Worm (Caenorhabditis elegans): Measurements from ENCODE around the gene C06G4.6.
A peak's percentile ranks its signal among the peaks of the same experiment; 100 is the strongest.

Gene C06G4.6

DNA sequence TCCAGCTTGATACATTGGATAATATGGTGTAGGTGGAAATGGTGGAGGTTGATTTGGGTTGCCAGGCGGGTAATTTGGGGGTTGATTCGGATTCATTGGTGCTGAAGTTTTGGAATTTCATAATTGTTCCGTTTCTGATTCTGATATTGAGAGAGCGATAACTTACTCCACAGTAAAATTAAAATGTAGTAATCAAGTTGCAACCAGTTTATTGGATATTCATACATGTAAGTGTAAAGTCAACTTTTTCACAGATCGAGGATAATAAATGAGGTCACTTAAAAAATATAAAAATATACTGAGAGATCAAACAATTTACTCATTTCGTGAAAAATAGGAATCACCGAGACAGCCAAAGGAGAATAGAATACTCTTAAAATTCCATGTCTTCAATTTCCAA, 23.8 kb downstream of the C06G4.6 start, which contains the start of gene mdt-30:
Gene mdt-30 (minus strand): TSS at position 101 of the 400 bp plus-strand sequence.
- TF ChIP-seq nhr-12 (tag; optimal IDR thresholded peaks at IDR 0.05), result no peak
- no peak for TF ChIP-seq nhr-21 (tag; optimal IDR thresholded peaks at IDR 0.05)
- TF ChIP-seq unc-55 (GFP tag; optimal IDR thresholded peaks at IDR 0.05), result no peak
- no peak for TF ChIP-seq dmd-4 (tag; optimal IDR thresholded peaks at IDR 0.05)
- no peak for TF ChIP-seq ztf-11 (tag; optimal IDR thresholded peaks at IDR 0.05)
- TF ChIP-seq nhr-6 (tag; optimal IDR thresholded peaks at IDR 0.05), result no peak

DNA sequence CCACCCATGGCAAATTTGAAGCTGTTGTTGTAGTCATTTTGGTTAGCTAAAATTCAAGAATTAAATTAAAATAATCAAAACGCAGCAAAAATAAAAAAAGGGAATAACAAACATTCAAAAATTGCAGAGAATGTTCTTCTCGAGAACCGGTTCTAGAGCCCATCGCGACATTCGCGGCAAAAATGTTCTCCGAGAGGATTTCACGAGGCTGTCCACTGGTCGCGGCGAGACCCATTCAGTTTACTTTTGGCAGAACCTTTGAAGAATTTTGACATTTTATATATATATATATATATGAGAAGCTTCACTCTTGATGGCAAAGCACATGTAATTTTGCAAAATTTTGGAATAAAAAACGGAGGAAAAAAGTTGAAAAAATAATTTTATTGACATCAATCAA, 25.3 kb downstream of the C06G4.6 start, which contains the start of gene F44B9.8:
Gene F44B9.8 (minus strand): TSS at position 163 of the 400 bp plus-strand sequence.
- TF ChIP-seq nhr-129 (tag; optimal IDR thresholded peaks at IDR 0.05), result no peak
- TF ChIP-seq aly-2 (tag; optimal IDR thresholded peaks at IDR 0.05), result no peak
- TF ChIP-seq sma-3 (GFP tag; optimal IDR thresholded peaks at IDR 0.05), result peak; percentile 57
- TF ChIP-seq unc-55 (GFP tag; optimal IDR thresholded peaks at IDR 0.05), result peak; percentile 72
- TF ChIP-seq sem-4 (tag; optimal IDR thresholded peaks at IDR 0.05), result peak; percentile 40
- peak; percentile 75 for TF ChIP-seq nhr-25 (tag; optimal IDR thresholded peaks at IDR 0.05)
- no peak for TF ChIP-seq mab-5 (tag; optimal IDR thresholded peaks at IDR 0.05)
- no peak for TF ChIP-seq ztf-1 (GFP tag; conservative IDR thresholded peaks at IDR 0.05)
- TF ChIP-seq ceh-82 (tag; optimal IDR thresholded peaks at IDR 0.05), result no peak
- no peak for TF ChIP-seq ztf-4 (tag; optimal IDR thresholded peaks at IDR 0.05)
- TF ChIP-seq nhr-11 (tag; optimal IDR thresholded peaks at IDR 0.05), result no peak
- peak; percentile 38 for TF ChIP-seq fos-1 (tag; optimal IDR thresholded peaks at IDR 0.05)
- peak; percentile 63 for TF ChIP-seq lin-13 (GFP tag; optimal IDR thresholded peaks at IDR 0.05)
- TF ChIP-seq F13H6.1 (tag; optimal IDR thresholded peaks at IDR 0.05), result peak; percentile 69
- peak; percentile 50 for TF ChIP-seq sma-9 (GFP tag; optimal IDR thresholded peaks at IDR 0.05)
- no peak for TF ChIP-seq sma-9 (tag; optimal IDR thresholded peaks at IDR 0.05)
- TF ChIP-seq lsy-2 (tag; optimal IDR thresholded peaks at IDR 0.05), result peak; percentile 15 to 83
- TF ChIP-seq C34F6.9 (tag; optimal IDR thresholded peaks at IDR 0.05), result peak; percentile 41
- TF ChIP-seq gmeb-1 (tag; optimal IDR thresholded peaks at IDR 0.05), result peak; percentile 71
- TF ChIP-seq R02D3.7 (tag; optimal IDR thresholded peaks at IDR 0.05), result no peak
- peak; percentile 23 for TF ChIP-seq blmp-1 (tag; optimal IDR thresholded peaks at IDR 0.05; ENCODE audit: insufficient read depth)
- TF ChIP-seq dmd-4 (tag; optimal IDR thresholded peaks at IDR 0.05), result no peak
- peak; percentile 81 for TF ChIP-seq crh-2 (tag; optimal IDR thresholded peaks at IDR 0.05)
- no peak for TF ChIP-seq unc-62 (GFP tag; optimal IDR thresholded peaks at IDR 0.05)

DNA sequence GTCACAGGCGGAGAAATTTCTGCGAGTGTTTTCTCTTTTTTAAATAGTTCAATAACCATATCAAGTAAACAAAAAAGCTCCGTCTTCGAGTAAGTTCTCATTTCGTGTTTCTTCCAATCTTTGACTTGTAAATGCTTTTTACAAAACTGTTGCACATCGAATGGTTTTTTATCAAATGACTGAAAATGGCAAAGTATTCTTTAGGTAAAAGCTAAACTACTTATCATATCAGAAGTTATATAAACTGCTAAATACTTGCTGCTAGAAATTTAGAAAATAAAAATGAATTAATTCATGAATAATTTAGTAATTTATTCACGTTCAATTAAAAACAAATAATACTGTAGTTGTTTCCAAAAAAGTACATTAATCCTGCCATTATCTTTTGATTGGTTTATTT, 26.8 kb downstream of the C06G4.6 start, which contains the start of gene F44B9.9:
Gene F44B9.9 (minus strand): TSS at position 101 of the 400 bp plus-strand sequence.
- TF ChIP-seq nhr-12 (tag; optimal IDR thresholded peaks at IDR 0.05) (no peak), Y55F3AM.14 (GFP tag; optimal IDR thresholded peaks at IDR 0.05) (no peak), ZK546.5 (tag; optimal IDR thresholded peaks at IDR 0.05) (no peak), peb-1 (tag; optimal IDR thresholded peaks at IDR 0.05) (no peak), F13H6.1 (tag; optimal IDR thresholded peaks at IDR 0.05) (no peak), gmeb-1 (tag; optimal IDR thresholded peaks at IDR 0.05) (no peak), alr-1 (tag; optimal IDR thresholded peaks at IDR 0.05) (no peak), aly-2 (tag; optimal IDR thresholded peaks at IDR 0.05) (no peak), nhr-23 (tag; optimal IDR thresholded peaks at IDR 0.05) (no peak), ceh-16 (tag; optimal IDR thresholded peaks at IDR 0.05) (no peak), elt-1 (tag; optimal IDR thresholded peaks at IDR 0.05) (no peak), lin-39 (tag; optimal IDR thresholded peaks at IDR 0.05) (no peak), ztf-11 (tag; optimal IDR thresholded peaks at IDR 0.05) (no peak), nhr-21 (tag; optimal IDR thresholded peaks at IDR 0.05) (no peak), sem-4 (tag; optimal IDR thresholded peaks at IDR 0.05) (no peak), dmd-4 (tag; optimal IDR thresholded peaks at IDR 0.05) (no peak), skn-1 (tag; optimal IDR thresholded peaks at IDR 0.05) (no peak), blmp-1 (tag; optimal IDR thresholded peaks at IDR 0.05; ENCODE audit: insufficient read depth) (no peak), mdl-1 (tag; optimal IDR thresholded peaks at IDR 0.05) (no peak)

DNA sequence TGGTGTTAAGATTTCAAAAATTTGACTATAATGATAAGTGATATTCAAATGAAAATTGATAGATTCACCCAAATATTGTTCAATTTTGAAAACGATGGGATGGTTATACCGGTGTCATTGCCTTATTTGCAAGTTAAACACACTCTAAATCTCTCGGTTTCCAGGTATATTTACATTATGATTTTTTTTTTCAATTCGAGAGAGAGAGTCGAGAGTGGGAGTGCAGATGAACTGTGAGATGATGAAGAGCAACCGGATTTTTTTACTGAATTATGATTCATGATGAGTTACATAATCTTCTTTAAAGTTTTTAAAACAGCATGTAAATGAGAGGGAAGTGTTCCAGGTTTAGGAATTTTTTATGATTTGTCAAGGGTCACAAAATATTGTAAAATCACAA, 29.3 kb downstream of the C06G4.6 start, which contains the start of gene F44B9.10:
Gene F44B9.10 (minus strand): TSS at position 101 of the 400 bp plus-strand sequence.
- no peak for TF ChIP-seq lin-39 (tag; optimal IDR thresholded peaks at IDR 0.05)
